Worm (Caenorhabditis elegans) whole organism, L1 larva: Measurements from ENCODE around the gene cit-1.2.
"Not testable (repeated sequence)": the region's sequence is repeated elsewhere in the genome, so short reads cannot be mapped to it uniquely, and the experiment has no call there.

ENCODE experiments used
- C16A3.4 ChIP-seq: fragments of 150-350 bp; optimal IDR thresholded peaks from 2 replicates; lab custom pipeline; 2014; ENCODE audit warnings: missing biosample characterization, missing genetic modification characterization
- C34B4.2 ChIP-seq: sonication (generic microtip); optimal IDR thresholded peaks from 2 replicates; lab custom pipeline; 2017; ENCODE audit warnings: mild to moderate bottlenecking, missing genetic modification characterization, missing compliant biosample characterization
- alr-1 ChIP-seq: fragments of 200-800 bp; sonication (Bioruptor generic); optimal IDR thresholded peaks from 2 replicates; lab custom pipeline; 2018; ENCODE audit warnings: borderline replicate concordance, mild to moderate bottlenecking, missing genetic modification characterization, missing compliant biosample characterization
- ceh-8 ChIP-seq: fragments of 200-800 bp; sonication (Bioruptor generic); optimal IDR thresholded peaks from 2 replicates; lab custom pipeline; 2018; ENCODE audit warnings: mild to moderate bottlenecking, missing genetic modification characterization, moderate library complexity, missing compliant biosample characterization
- ces-1 ChIP-seq: fragments of 150-350 bp; optimal IDR thresholded peaks from 2 replicates; lab custom pipeline; 2014; ENCODE audit warnings: missing biosample characterization, missing genetic modification reagents, missing genetic modification characterization
- dpl-1 ChIP-seq, 3 experiments: fragments of 150-350 bp in 2 of 3; sonication (generic microtip) in 1 of 3; optimal IDR thresholded peaks; 2 replicates each; lab custom pipeline; 2014 to 2017; ENCODE audit warnings: missing biosample characterization in 3 of 3, missing genetic modification characterization in 3 of 3, missing genetic modification reagents in 3 of 3
- dsc-1 ChIP-seq: sonication (generic microtip); optimal IDR thresholded peaks from 2 replicates; lab custom pipeline; 2016; ENCODE audit warnings: mild to moderate bottlenecking, missing genetic modification characterization, missing compliant biosample characterization
- efl-3 ChIP-seq: fragments of 200-800 bp; sonication (Bioruptor generic); optimal IDR thresholded peaks from 2 replicates; lab custom pipeline; 2018; ENCODE audit warnings: mild to moderate bottlenecking, missing genetic modification characterization, missing compliant biosample characterization
- egl-13 ChIP-seq: sonication (generic microtip); optimal IDR thresholded peaks from 2 replicates; lab custom pipeline; 2016; ENCODE audit warnings: missing genotype, missing genetic modification reagents, missing genetic modification characterization, missing compliant biosample characterization
- egl-27 ChIP-seq, 2 experiments: fragments of 150-350 bp in 1 of 2; sonication (generic microtip); optimal IDR thresholded peaks; 3 replicates each; lab custom pipeline; 2017 to 2018; ENCODE audit warnings: missing biosample characterization in 2 of 2, missing genetic modification characterization in 2 of 2, missing genetic modification reagents in 2 of 2
- elt-2 ChIP-seq: sonication (generic microtip); optimal IDR thresholded peaks from 2 replicates; lab custom pipeline; 2016; ENCODE audit warnings: missing genetic modification characterization, mild to moderate bottlenecking, inconsistent platforms, missing compliant biosample characterization, missing genetic modification reagents
- fkh-4 ChIP-seq: sonication (generic microtip); optimal IDR thresholded peaks from 2 replicates; lab custom pipeline; 2016; ENCODE audit warnings: missing compliant biosample characterization, missing genetic modification characterization, borderline replicate concordance
- hlh-17 ChIP-seq: fragments of 200-800 bp; sonication (Bioruptor generic); optimal IDR thresholded peaks from 2 replicates; lab custom pipeline; 2018; ENCODE audit warnings: missing genetic modification characterization, mild to moderate bottlenecking, missing compliant biosample characterization, moderate library complexity, borderline replicate concordance
- isw-1 ChIP-seq: fragments of 200-800 bp; sonication (Bioruptor generic); IDR thresholded peaks from 2 replicates; pipeline ENCODE4 v1.3.6; 2022; ENCODE audit warnings: missing genetic modification characterization, missing compliant biosample characterization
- lin-13 ChIP-seq: fragments of 150-350 bp; optimal IDR thresholded peaks from 2 replicates; lab custom pipeline; 2014; ENCODE audit warnings: missing biosample characterization, missing genetic modification reagents, missing genetic modification characterization
- lin-15B ChIP-seq: fragments of 150-350 bp; sonication (generic microtip); optimal IDR thresholded peaks from 3 replicates; lab custom pipeline; 2014; ENCODE audit warnings: missing biosample characterization, missing genetic modification characterization
- lin-39 ChIP-seq: fragments of 150-350 bp; optimal IDR thresholded peaks from 2 replicates; lab custom pipeline; 2014; ENCODE audit warnings: missing biosample characterization, missing genetic modification reagents, missing genetic modification characterization
- lsy-2 ChIP-seq, 2 experiments: fragments of 150-350 bp; optimal IDR thresholded peaks; 2 replicates each; lab custom pipeline; 2014; ENCODE audit warnings: missing biosample characterization in 2 of 2, missing genetic modification characterization in 2 of 2
- mdl-1 ChIP-seq, 2 experiments: fragments of 150-350 bp; optimal IDR thresholded peaks; 2 replicates each; lab custom pipeline; 2014 to 2017; ENCODE audit warnings: missing biosample characterization in 2 of 2, missing genetic modification characterization in 2 of 2, inconsistent platforms in 1 of 2
- nhr-11 ChIP-seq: fragments of 150-350 bp; optimal IDR thresholded peaks from 2 replicates; lab custom pipeline; 2014; ENCODE audit warnings: missing biosample characterization, missing genetic modification characterization
- nhr-19 ChIP-seq: fragments of 200-800 bp; sonication (Bioruptor generic); conservative IDR thresholded peaks from 2 replicates; pipeline ENCODE4 v1.3.6; 2022; ENCODE audit warnings: missing genetic modification characterization, missing compliant biosample characterization
- nhr-20 ChIP-seq: sonication (generic microtip); optimal IDR thresholded peaks from 2 replicates; lab custom pipeline; 2016; ENCODE audit warnings: mild to moderate bottlenecking, missing genetic modification characterization, missing compliant biosample characterization
- nhr-47 ChIP-seq: sonication (generic microtip); optimal IDR thresholded peaks from 2 replicates; lab custom pipeline; 2016; ENCODE audit warnings: mild to moderate bottlenecking, missing genetic modification characterization, moderate library complexity, missing compliant biosample characterization
- nhr-71 ChIP-seq: sonication (generic microtip); optimal IDR thresholded peaks from 2 replicates; lab custom pipeline; 2016; ENCODE audit warnings: mild to moderate bottlenecking, missing genetic modification characterization, moderate library complexity, missing compliant biosample characterization
- nhr-77 ChIP-seq: fragments of 150-350 bp; optimal IDR thresholded peaks from 2 replicates; lab custom pipeline; 2014; ENCODE audit warnings: missing biosample characterization, missing genetic modification characterization
- nhr-84 ChIP-seq: sonication (generic microtip); optimal IDR thresholded peaks from 2 replicates; lab custom pipeline; 2017; ENCODE audit warnings: missing biosample characterization, missing genetic modification characterization
- nhr-90 ChIP-seq: sonication (generic microtip); optimal IDR thresholded peaks from 2 replicates; lab custom pipeline; 2016; ENCODE audit warnings: mild to moderate bottlenecking, missing genetic modification characterization, missing compliant biosample characterization; ENCODE audit not compliant: poor library complexity
- skn-1 ChIP-seq: fragments of 150-350 bp; optimal IDR thresholded peaks from 2 replicates; lab custom pipeline; 2014; ENCODE audit warnings: missing biosample characterization, missing genetic modification characterization
- snu-23 ChIP-seq: sonication (generic microtip); optimal IDR thresholded peaks from 2 replicates; lab custom pipeline; 2016; ENCODE audit warnings: missing genetic modification characterization, missing compliant biosample characterization
- sox-4 ChIP-seq: sonication (generic microtip); optimal IDR thresholded peaks from 2 replicates; lab custom pipeline; 2016; ENCODE audit warnings: missing genetic modification characterization, missing compliant biosample characterization
- sptf-1 ChIP-seq: fragments of 150-350 bp; optimal IDR thresholded peaks from 2 replicates; lab custom pipeline; 2014; ENCODE audit warnings: missing biosample characterization, missing genetic modification characterization
- tbx-2 ChIP-seq: sonication (generic microtip); optimal IDR thresholded peaks from 2 replicates; lab custom pipeline; 2016; ENCODE audit warnings: missing genetic modification characterization, missing compliant biosample characterization
- unc-30 ChIP-seq: sonication (generic microtip); optimal IDR thresholded peaks from 2 replicates; lab custom pipeline; 2017; ENCODE audit warnings: missing biosample characterization, missing genetic modification characterization
- unc-86 ChIP-seq: sonication (generic microtip); optimal IDR thresholded peaks from 2 replicates; lab custom pipeline; 2016; ENCODE audit warnings: missing genetic modification characterization, missing compliant biosample characterization
- zip-4 ChIP-seq: fragments of 200-800 bp; sonication (Bioruptor generic); optimal IDR thresholded peaks from 2 replicates; lab custom pipeline; 2018; ENCODE audit warnings: mild to moderate bottlenecking, missing genetic modification characterization, moderate library complexity, missing compliant biosample characterization

cit-1.2 gene

ce11 chrIII:8010260-8010822 is at the start of gene cit-1.2:
TSS of gene cit-1.2 (plus strand) at chrIII:8010772.
- TF ChIP-seq fkh-4 (no peak), skn-1 (tag; lab: Kevin White, UChicago) (peak; percentile 7)

ce11 chrIII:7962641-7963040 is 47.9 kb upstream of the cit-1.2 start, which contains the start of gene F54H12.4:
TSS of gene F54H12.4 (minus strand) at chrIII:7962741.
- not testable (repeated sequence) for TF ChIP-seq lin-15B; C16A3.4 (tag; lab: Kevin White, UChicago); mdl-1 (tag; optimal IDR thresholded peaks at IDR 0.05; lab: Kevin White, UChicago)
- TF ChIP-seq, all 84 proteins: peak for 0; not testable (repeated sequence) for 84

- TF ChIP-seq hlh-17 (GFP tag; lab: Kevin White, UChicago); nhr-19; nhr-20 (tag; lab: Kevin White, UChicago): not testable (repeated sequence)
Measured at ce11 chrIII:7964281-7964680, 46.3 kb upstream of the cit-1.2 start, which contains the start of gene F54H12.2. TSS of gene F54H12.2 (plus strand) at chrIII:7964581.

- TF ChIP-seq nhr-19: 0 out of 2 replicates have a peak, but pooled peaks have one; percentile 18
- peak; percentile 35 for TF ChIP-seq dsc-1 (tag; lab: Kevin White, UChicago)
Measured at ce11 chrIII:7965946-7966692, 44.5 kb upstream of the cit-1.2 start.

ce11 chrIII:7969121-7969520 is 41.5 kb upstream of the cit-1.2 start, which contains the start of the genes F54H12.8 and F54H12.7:
TSS of gene F54H12.8 (minus strand) at chrIII:7969221.
TSS of gene F54H12.7 (plus strand) at chrIII:7969349.
- TF ChIP-seq snu-23 (no peak), nhr-84 (tag; lab: Kevin White, UChicago) (no peak), lin-39 (no peak), nhr-11 (tag; lab: Kevin White, UChicago) (no peak), efl-3 (GFP tag; lab: Kevin White, UChicago) (no peak), skn-1 (tag; lab: Kevin White, UChicago) (no peak), unc-86 (tag; lab: Kevin White, UChicago) (no peak), ceh-8 (GFP tag; lab: Kevin White, UChicago) (no peak), sptf-1 (no peak), nhr-47 (tag; lab: Kevin White, UChicago) (no peak), nhr-71 (no peak)

ce11 chrIII:7972061-7972460 is 38.5 kb upstream of the cit-1.2 start, which contains the start of gene F54H12.5:
TSS of gene F54H12.5 (minus strand) at chrIII:7972161.
- TF ChIP-seq lsy-2 (tag; optimal IDR thresholded peaks at IDR 0.05; lab: Kevin White, UChicago): peak in 1 of 2 experiments; percentile 29
- no peak for TF ChIP-seq sox-4 (tag; lab: Kevin White, UChicago)
- no peak for TF ChIP-seq skn-1 (tag; lab: Kevin White, UChicago)
- TF ChIP-seq nhr-71: peak; percentile 5

ce11 chrIII:7972687-7973086 is 37.9 kb upstream of the cit-1.2 start:
- no peak for TF ChIP-seq sptf-1
- no peak for TF ChIP-seq nhr-77 (tag; lab: Kevin White, UChicago)
- TF ChIP-seq nhr-19: no peak
- no peak for TF ChIP-seq efl-3 (GFP tag; lab: Kevin White, UChicago)
- no peak for TF ChIP-seq egl-27 (tag; optimal IDR thresholded peaks at IDR 0.05; lab: Kevin White, UChicago)
- TF ChIP-seq unc-30 (tag; lab: Kevin White, UChicago): no peak
- TF ChIP-seq isw-1 (GFP tag; lab: Robert Waterston, UW): no peak
- no peak for TF ChIP-seq snu-23
- no peak for TF ChIP-seq zip-4 (GFP tag; lab: Kevin White, UChicago)
- no peak for TF ChIP-seq nhr-90 (tag; lab: Kevin White, UChicago)
- no peak for TF ChIP-seq C34B4.2 (tag; lab: Kevin White, UChicago)
- no peak for TF ChIP-seq tbx-2 (tag; lab: Kevin White, UChicago)
- TF ChIP-seq lin-13 (GFP tag; lab: Kevin White, UChicago): no peak
- TF ChIP-seq elt-2 (tag; lab: Kevin White, UChicago): no peak
- no peak for TF ChIP-seq ces-1 (GFP tag; lab: Kevin White, UChicago)
- TF ChIP-seq egl-13 (tag; lab: Kevin White, UChicago): no peak
- no peak for TF ChIP-seq dpl-1 (GFP tag; optimal IDR thresholded peaks at IDR 0.05; lab: Kevin White, UChicago)
- TF ChIP-seq alr-1 (tag; lab: Kevin White, UChicago): no peak
- TF ChIP-seq, all 84 proteins: peak for 0
